Fruit fly (Drosophila melanogaster) whole organism, embryonic: ENCODE measurements around the gene CG6912.

Source experiments
- B-H1 ChIP-seq: fragments of 200-800 bp; sonication (Bioruptor generic); IDR thresholded peaks from 3 replicates; pipeline ENCODE4 v1.3.6; 2022; ENCODE audit warnings: missing biosample characterization, missing genetic modification characterization
- CG11398 ChIP-seq: fragments of 200-800 bp; sonication (Bioruptor generic); optimal IDR thresholded peaks from 2 replicates; lab custom pipeline; 2016; ENCODE audit warnings: missing biosample characterization, missing genetic modification characterization
- CG11560 ChIP-seq: fragments of 200-800 bp; sonication (Bioruptor generic); IDR thresholded peaks from 3 replicates; pipeline ENCODE4 v1.3.6; 2022; ENCODE audit warnings: missing biosample characterization, missing genetic modification characterization
- CG12391 ChIP-seq: fragments of 200-800 bp; sonication (Bioruptor generic); optimal IDR thresholded peaks from 3 replicates; lab custom pipeline; 2018; ENCODE audit warnings: missing biosample characterization, mild to moderate bottlenecking, missing genetic modification characterization, moderate library complexity
- CG12659 ChIP-seq: fragments of 200-800 bp; sonication (Bioruptor generic); optimal IDR thresholded peaks from 3 replicates; lab custom pipeline; 2017; ENCODE audit warnings: mild to moderate bottlenecking, missing biosample characterization, missing genetic modification reagents, missing genetic modification characterization
- CG12942 ChIP-seq: fragments of 200-800 bp; sonication (Bioruptor generic); optimal IDR thresholded peaks from 3 replicates; lab custom pipeline; 2016; ENCODE audit warnings: missing biosample characterization, missing genetic modification characterization
- CG14965 ChIP-seq: fragments of 200-800 bp; sonication (Bioruptor generic); optimal IDR thresholded peaks from 2 replicates; lab custom pipeline; 2016; ENCODE audit warnings: missing biosample characterization, missing genetic modification characterization, borderline replicate concordance
- CG15696 ChIP-seq: fragments of 200-800 bp; sonication (Bioruptor generic); optimal IDR thresholded peaks from 2 replicates; lab custom pipeline; 2019; ENCODE audit warnings: missing biosample characterization, mild to moderate bottlenecking, missing genetic modification characterization, moderate library complexity
- CG2116 ChIP-seq: fragments of 200-800 bp; sonication (Bioruptor generic); optimal IDR thresholded peaks from 3 replicates; lab custom pipeline; 2018; ENCODE audit warnings: missing biosample characterization, mild to moderate bottlenecking, missing genetic modification characterization
- CG30431 ChIP-seq: fragments of 200-800 bp; sonication (Bioruptor generic); optimal IDR thresholded peaks from 2 replicates; lab custom pipeline; 2017; ENCODE audit warnings: missing biosample characterization, missing genetic modification characterization
- CG6854 ChIP-seq: fragments of 200-800 bp; sonication (Bioruptor generic); optimal IDR thresholded peaks from 3 replicates; lab custom pipeline; 2017; ENCODE audit warnings: missing biosample characterization, mild to moderate bottlenecking, missing genetic modification characterization
- CG7357 ChIP-seq: fragments of 200-800 bp; sonication (Bioruptor generic); IDR thresholded peaks from 3 replicates; pipeline ENCODE4 v1.3.6; 2022; ENCODE audit warnings: missing biosample characterization, missing genetic modification characterization
- CG7987 ChIP-seq: fragments of 200-800 bp; sonication (Bioruptor generic); optimal IDR thresholded peaks from 2 replicates; lab custom pipeline; 2018; ENCODE audit warnings: missing biosample characterization, mild to moderate bottlenecking, missing genetic modification characterization, moderate library complexity
- CG8478 ChIP-seq: fragments of >200 bp; optimal IDR thresholded peaks from 2 replicates; lab custom pipeline; 2018
- CG8944 ChIP-seq: fragments of 200-800 bp; sonication (Bioruptor generic); optimal IDR thresholded peaks from 3 replicates; lab custom pipeline; 2016; ENCODE audit warnings: missing biosample characterization, missing genetic modification characterization
- CG9609 ChIP-seq: fragments of 200-800 bp; sonication (Bioruptor generic); optimal IDR thresholded peaks from 3 replicates; lab custom pipeline; 2016; ENCODE audit warnings: missing biosample characterization, missing genetic modification characterization
- Chrac-16 ChIP-seq: fragments of 200-800 bp; sonication (Bioruptor generic); optimal IDR thresholded peaks from 3 replicates; lab custom pipeline; 2016; ENCODE audit warnings: missing biosample characterization, missing genetic modification characterization
- Dfd ChIP-seq, 2 experiments: fragments of >200 bp; optimal IDR thresholded peaks; 2 replicates each; lab custom pipeline; 2017; ENCODE audit warnings: missing biosample characterization in 2 of 2, missing genetic modification characterization in 2 of 2
- Myb ChIP-seq: fragments of 200-800 bp; sonication (Bioruptor generic); optimal IDR thresholded peaks from 2 replicates; lab custom pipeline; 2016; ENCODE audit warnings: missing biosample characterization, missing genetic modification characterization
- Six4 ChIP-seq: fragments of 200-800 bp; sonication (Bioruptor generic); optimal IDR thresholded peaks from 2 replicates; lab custom pipeline; 2016; ENCODE audit warnings: missing biosample characterization, missing genetic modification characterization
- Trl ChIP-seq, 3 experiments: fragments of >200 bp in 2 of 3; fragments of 200-800 bp in 1 of 3; sonication (Bioruptor generic) in 1 of 3; optimal IDR thresholded peaks; 2 replicates in 1 of 3; 3 replicates in 2 of 3; lab custom pipeline; 2016 to 2017; ENCODE audit warnings: missing biosample characterization in 1 of 3, missing genetic modification characterization in 1 of 3
- bsh ChIP-seq, 2 experiments: fragments of 200-800 bp; sonication (Bioruptor generic); optimal IDR thresholded peaks; 2 replicates each; lab custom pipeline; 2017 to 2018; ENCODE audit warnings: mild to moderate bottlenecking in 2 of 2, missing biosample characterization in 2 of 2, missing genetic modification characterization in 2 of 2, moderate library complexity in 1 of 2
- chinmo ChIP-seq: fragments of 200-800 bp; sonication (Bioruptor generic); IDR thresholded peaks from 4 replicates; pipeline ENCODE4 v1.3.6; 2022; ENCODE audit warnings: missing biosample characterization, missing genetic modification characterization; ENCODE audit not compliant: partially characterized antibody
- ci ChIP-seq: fragments of 200-800 bp; sonication (Bioruptor generic); IDR thresholded peaks from 3 replicates; pipeline ENCODE4 v1.3.6; 2022; ENCODE audit warnings: missing biosample characterization, missing genetic modification characterization
- corto ChIP-seq: fragments of 200-800 bp; sonication (Bioruptor generic); optimal IDR thresholded peaks from 2 replicates; lab custom pipeline; 2016; ENCODE audit warnings: missing biosample characterization, mild to moderate bottlenecking, missing genetic modification characterization, moderate library complexity
- crc ChIP-seq: fragments of 200-800 bp; sonication (Bioruptor generic); optimal IDR thresholded peaks from 2 replicates; lab custom pipeline; 2016; ENCODE audit warnings: missing biosample characterization, missing genetic modification characterization
- exex ChIP-seq: fragments of 200-800 bp; sonication (Bioruptor generic); optimal IDR thresholded peaks from 4 replicates; lab custom pipeline; 2018; ENCODE audit warnings: missing biosample characterization, mild to moderate bottlenecking, missing genetic modification characterization, moderate library complexity
- gcm ChIP-seq: fragments of 200-800 bp; sonication (Bioruptor generic); optimal IDR thresholded peaks from 2 replicates; lab custom pipeline; 2019; ENCODE audit warnings: missing biosample characterization, mild to moderate bottlenecking, missing genetic modification characterization, moderate library complexity
- grau ChIP-seq: fragments of 200-800 bp; optimal IDR thresholded peaks from 3 replicates; lab custom pipeline; 2019; ENCODE audit warnings: missing biosample characterization, mild to moderate bottlenecking, missing genetic modification characterization, moderate library complexity
- insv ChIP-seq, 2 experiments: fragments of 200-800 bp; sonication (Bioruptor generic); optimal IDR thresholded peaks; 3 replicates each; lab custom pipeline; 2016 to 2018; ENCODE audit warnings: missing biosample characterization in 2 of 2, missing genetic modification characterization in 2 of 2
- nerfin-2 ChIP-seq: fragments of 200-800 bp; sonication (Bioruptor generic); IDR thresholded peaks from 2 replicates; pipeline ENCODE4 v1.3.6; 2022; ENCODE audit warnings: missing biosample characterization, missing genetic modification characterization; ENCODE audit not compliant: partially characterized antibody
- nom ChIP-seq: fragments of 200-800 bp; sonication (Bioruptor generic); optimal IDR thresholded peaks from 2 replicates; lab custom pipeline; 2017; ENCODE audit warnings: missing biosample characterization, missing genetic modification characterization, mild to moderate bottlenecking, moderate library complexity, missing genetic modification reagents
- prd ChIP-seq, 3 experiments: fragments of >200 bp in 2 of 3; fragments of 200-800 bp in 1 of 3; sonication (Bioruptor generic) in 1 of 3; optimal IDR thresholded peaks in 2 of 3; IDR thresholded peaks in 1 of 3; 2 replicates in 2 of 3; 3 replicates in 1 of 3; pipeline versions ENCODE4 v1.3.6 to Lab custom; 2017 to 2022; ENCODE audit warnings: missing biosample characterization in 1 of 3, missing genetic modification characterization in 1 of 3
- row ChIP-seq: fragments of 200-800 bp; sonication (Bioruptor generic); IDR thresholded peaks from 3 replicates; pipeline ENCODE4 v1.3.6; 2022; ENCODE audit warnings: missing biosample characterization, missing genetic modification characterization
- schlank ChIP-seq: fragments of 200-800 bp; sonication (Bioruptor generic); optimal IDR thresholded peaks from 2 replicates; lab custom pipeline; 2018; ENCODE audit warnings: missing biosample characterization, mild to moderate bottlenecking, missing genetic modification characterization
- sens ChIP-seq: fragments of 200-800 bp; sonication (Bioruptor generic); peaks from one replicate; lab custom pipeline; 2016; ENCODE audit warnings: missing biosample characterization, missing genetic modification characterization
- stwl ChIP-seq: fragments of 200-800 bp; sonication (Bioruptor generic); optimal IDR thresholded peaks from 3 replicates; lab custom pipeline; 2018; ENCODE audit warnings: missing biosample characterization, mild to moderate bottlenecking, missing genetic modification characterization, moderate library complexity
- vnd ChIP-seq: fragments of 200-800 bp; sonication (Bioruptor generic); IDR thresholded peaks from 3 replicates; pipeline ENCODE4 v1.3.6; 2022; ENCODE audit warnings: missing biosample characterization, missing genetic modification characterization; ENCODE audit not compliant: partially characterized antibody
- zf30C ChIP-seq: fragments of 200-800 bp; sonication (Bioruptor generic); optimal IDR thresholded peaks from 3 replicates; lab custom pipeline; 2018; ENCODE audit warnings: missing biosample characterization, mild to moderate bottlenecking, missing genetic modification characterization

CG6912 gene

DNA sequence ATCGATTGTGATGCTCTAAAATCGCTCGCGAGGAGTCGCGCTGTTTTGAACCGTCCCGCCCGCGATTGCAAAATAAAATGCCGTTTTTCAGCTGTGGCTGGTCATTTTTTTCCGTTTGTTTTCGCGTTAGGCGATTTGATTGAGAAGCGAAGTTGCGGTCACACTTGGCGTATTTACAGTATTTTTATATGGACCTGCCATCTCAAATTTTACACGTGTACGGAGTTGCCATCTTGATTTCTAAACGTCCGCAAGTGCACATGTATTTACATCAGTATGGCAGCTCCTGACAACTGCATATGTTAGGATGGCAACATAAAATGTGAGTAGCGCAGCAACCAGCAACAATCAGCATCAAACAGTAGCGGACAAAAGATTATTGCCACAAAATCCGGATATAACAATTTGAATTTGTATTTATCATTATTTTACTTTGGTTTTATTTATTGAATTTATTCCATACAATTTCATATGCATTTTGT, 41.2 kb downstream of the CG6912 start, which contains the start of gene CG6966 (continued):
- TF ChIP-seq CG2116 (GFP tag; lab: Kevin White, UChicago) (peak; percentile 91), exex (tag; lab: Kevin White, UChicago) (peak; percentile 70), CG9609 (GFP tag; lab: Kevin White, UChicago) (peak; percentile 97), CG12942 (GFP tag; lab: Kevin White, UChicago) (peak; percentile 97), B-H1 (no peak), gcm (GFP tag; lab: Kevin White, UChicago) (peak; percentile 88), chinmo (no peak), schlank (peak; percentile 97), CG8478 (lab: Kevin White, UChicago) (no peak), zf30C (peak; percentile 43), CG12391 (peak; percentile 95), CG7357 (peak; percentile 68; the same call in 2 of the 3 replicates), grau (peak; percentile 89), ci (GFP tag; lab: Robert Waterston, UW) (no peak), prd (optimal IDR thresholded peaks at IDR 0.05; lab: Kevin White, UChicago) (no peak), prd (GFP tag; IDR thresholded peaks at IDR 0.05; lab: Robert Waterston, UW) (no peak), CG11398 (peak; percentile 95), CG14965 (GFP tag; lab: Kevin White, UChicago) (peak; percentile 82), crc (GFP tag; lab: Kevin White, UChicago) (peak; percentile 93), Chrac-16 (GFP tag; lab: Kevin White, UChicago) (peak; percentile 90), nom (GFP tag; lab: Kevin White, UChicago) (peak; percentile 79), bsh (GFP tag; optimal IDR thresholded peaks at IDR 0.05; lab: Kevin White, UChicago) (peak in 1 of 2 experiments; percentile 93), Dfd (GFP tag; optimal IDR thresholded peaks at IDR 0.05; lab: Kevin White, UChicago) (no peak), corto (GFP tag; lab: Kevin White, UChicago) (no peak), Trl (optimal IDR thresholded peaks at IDR 0.05; lab: Kevin White, UChicago) (no peak), Trl (GFP tag; optimal IDR thresholded peaks at IDR 0.05; lab: Kevin White, UChicago) (peak; percentile 97), CG30431 (GFP tag; lab: Kevin White, UChicago) (peak; percentile 96), stwl (tag; lab: Kevin White, UChicago) (peak; percentile 100), row (GFP tag; lab: Robert Waterston, UW) (no peak), CG11560 (no peak), Myb (GFP tag; lab: Kevin White, UChicago) (peak; percentile 95), CG15696 (peak; percentile 78), CG12659 (GFP tag; lab: Kevin White, UChicago) (peak; percentile 98)

DNA sequence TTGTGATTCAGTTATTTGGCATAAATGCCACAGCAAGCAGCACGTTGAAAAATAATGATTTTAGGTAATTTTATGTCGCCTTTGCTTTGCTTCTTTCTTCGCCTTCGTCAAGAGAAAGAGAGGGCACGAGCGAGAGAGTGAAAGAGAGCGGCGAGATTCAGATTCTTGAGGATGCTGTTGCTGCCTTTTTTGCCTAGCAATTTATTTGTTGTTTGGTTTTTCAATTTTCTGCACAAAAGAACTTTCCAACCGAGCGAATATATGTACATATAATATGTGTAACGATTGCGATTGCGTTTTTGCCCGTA, 41.9 kb downstream of the CG6912 start:
- peak; percentile 82 for TF ChIP-seq sens (GFP tag; lab: Kevin White, UChicago)
- TF ChIP-seq CG8944 (GFP tag; lab: Kevin White, UChicago) = no peak
- TF ChIP-seq CG7987 = no peak
- no peak for TF ChIP-seq CG6854
- peak in 1 of 2 experiments; percentile 70 for TF ChIP-seq insv (GFP tag; optimal IDR thresholded peaks at IDR 0.05; lab: Kevin White, UChicago)
- TF ChIP-seq Trl (optimal IDR thresholded peaks at IDR 0.05; lab: Kevin White, UChicago) = peak; percentile 58 to 74
- TF ChIP-seq Trl (GFP tag; optimal IDR thresholded peaks at IDR 0.05; lab: Kevin White, UChicago) = no peak
- no peak for TF ChIP-seq vnd (GFP tag; lab: Robert Waterston, UW)
- TF ChIP-seq nerfin-2 (GFP tag; lab: Robert Waterston, UW) = no peak
- no peak for TF ChIP-seq Six4 (GFP tag; lab: Kevin White, UChicago)
